Fruit fly (Drosophila melanogaster): ENCODE data around the gene CG14073.

CG14073 gene

DNA sequence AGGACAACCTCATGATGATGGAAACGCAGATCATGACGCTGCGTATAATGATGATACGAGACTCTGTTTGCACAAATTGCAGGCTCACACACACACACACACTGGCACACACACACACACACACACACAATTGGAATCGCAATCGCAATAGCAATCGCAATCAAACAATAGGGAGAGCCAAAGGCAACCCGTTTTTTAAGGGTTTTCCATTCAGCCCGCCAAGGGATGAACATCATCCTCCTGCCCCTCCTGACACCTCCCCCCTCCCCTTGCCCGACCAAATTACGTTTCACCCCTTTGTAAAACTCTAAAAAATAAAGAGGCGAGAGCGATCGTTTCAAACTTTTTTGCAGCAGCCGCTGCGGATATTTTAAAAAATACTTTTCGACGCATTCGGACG is 31.7 kb upstream of the CG14073 start:
- TF ChIP-seq Dfd (GFP tag; optimal IDR thresholded peaks at IDR 0.05) (peak; percentile 56), Hr83 (GFP tag; optimal IDR thresholded peaks at IDR 0.05; ENCODE audit: poor library complexity, severe bottlenecking) (no peak)

DNA sequence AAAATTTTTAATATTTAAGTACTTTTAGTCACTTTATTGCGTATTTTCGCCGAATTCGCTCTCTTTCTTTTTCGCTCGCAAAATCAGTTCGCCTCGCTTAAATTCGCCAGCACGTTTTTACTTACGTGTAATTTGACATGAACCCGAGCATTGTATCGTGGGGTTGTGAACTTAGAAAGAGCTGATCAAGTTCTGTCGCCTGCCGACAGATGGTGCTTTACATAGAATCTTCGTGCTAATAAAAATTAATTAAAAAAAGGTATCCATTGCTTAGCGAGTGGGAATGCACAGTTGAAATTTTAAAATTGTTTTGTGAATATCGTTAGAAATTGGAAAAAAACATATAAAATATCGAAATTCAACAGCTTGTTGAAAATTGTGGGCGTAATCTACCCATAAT is 28.0 kb upstream of the CG14073 start:
- TF ChIP-seq Sp1 (GFP tag; optimal IDR thresholded peaks at IDR 0.05) = no peak
- TF ChIP-seq fru (GFP tag; optimal IDR thresholded peaks at IDR 0.05) = peak; percentile 52
- peak; percentile 45 for TF ChIP-seq h (GFP tag; optimal IDR thresholded peaks at IDR 0.05)
- no peak for TF ChIP-seq Vsx2 (GFP tag; optimal IDR thresholded peaks at IDR 0.05; ENCODE audit: partially characterized antibody)
- TF ChIP-seq sv (GFP tag; optimal IDR thresholded peaks at IDR 0.05) = peak; percentile 44
- no peak for TF ChIP-seq CG32264 (GFP tag; optimal IDR thresholded peaks at IDR 0.05)
- TF ChIP-seq CrebA (GFP tag; optimal IDR thresholded peaks at IDR 0.05; ENCODE audit: borderline replicate concordance) = peak; percentile 38
- TF ChIP-seq Dfd (GFP tag; optimal IDR thresholded peaks at IDR 0.05) = no peak
- peak; percentile 41 for TF ChIP-seq Hnf4 (GFP tag; optimal IDR thresholded peaks at IDR 0.05)
- peak; percentile 18 for TF ChIP-seq ey (GFP tag; optimal IDR thresholded peaks at IDR 0.05)
- TF ChIP-seq psq (GFP tag; optimal IDR thresholded peaks at IDR 0.05) = no peak
- peak; percentile 64 for TF ChIP-seq Myc (optimal IDR thresholded peaks at IDR 0.05)
- peak in 1 of 2 experiments; percentile 33 for TF ChIP-seq foxo (GFP tag; optimal IDR thresholded peaks at IDR 0.05)

DNA sequence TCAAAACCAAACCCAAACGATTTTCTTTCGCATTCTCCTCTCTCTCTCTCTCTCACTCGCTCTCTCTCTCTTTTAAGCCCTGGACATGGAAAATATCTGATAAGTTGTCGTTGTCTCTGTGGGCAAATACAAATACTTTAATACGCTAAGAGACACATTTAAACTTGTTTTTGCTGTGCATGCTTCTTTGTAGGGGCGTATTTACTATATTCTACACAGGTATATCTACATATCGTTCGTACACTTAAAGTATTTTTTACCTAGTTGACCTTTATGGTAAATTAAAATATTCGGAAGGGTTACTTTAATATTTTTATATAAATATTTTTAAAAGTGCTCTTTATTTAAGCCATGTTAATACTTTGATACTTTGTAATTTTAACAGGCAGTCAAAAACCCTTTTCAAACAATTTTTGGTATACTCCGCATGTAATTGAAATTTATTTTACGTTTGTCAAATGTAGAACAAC is 25.8 kb upstream of the CG14073 start:
- TF ChIP-seq woc (GFP tag; optimal IDR thresholded peaks at IDR 0.05) = peak; percentile 2
- TF ChIP-seq Dif (GFP tag; optimal IDR thresholded peaks at IDR 0.05; ENCODE audit: partially characterized antibody) = peak; percentile 70
- TF ChIP-seq dl (GFP tag; optimal IDR thresholded peaks at IDR 0.05; ENCODE audit: insufficient read depth in 1 of 2, partially characterized antibody in 2 of 2) = peak in 1 of 2 experiments; percentile 55
- TF ChIP-seq Rel (GFP tag; optimal IDR thresholded peaks at IDR 0.05) = no peak
- TF ChIP-seq Rel (tag; optimal IDR thresholded peaks at IDR 0.05) = no peak
- TF ChIP-seq fru (GFP tag; optimal IDR thresholded peaks at IDR 0.05) = peak; percentile 96

DNA sequence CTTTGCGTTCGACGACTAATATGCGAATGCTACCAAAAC is 25.6 kb upstream of the CG14073 start, which contains the start of gene Indy:
Indy (minus strand) TSS at position 35 of the 39 bp plus-strand sequence.
- TF ChIP-seq Rel (GFP tag; optimal IDR thresholded peaks at IDR 0.05) = no peak
- no peak for TF ChIP-seq Rel (tag; optimal IDR thresholded peaks at IDR 0.05)
- no peak for TF ChIP-seq woc (GFP tag; optimal IDR thresholded peaks at IDR 0.05)
- no peak for TF ChIP-seq GATAd (GFP tag; optimal IDR thresholded peaks at IDR 0.05)
- TF ChIP-seq dmrt93B (GFP tag; optimal IDR thresholded peaks at IDR 0.05) = no peak
- no peak for TF ChIP-seq sv (GFP tag; optimal IDR thresholded peaks at IDR 0.05)
- no peak for TF ChIP-seq Hr83 (GFP tag; optimal IDR thresholded peaks at IDR 0.05; ENCODE audit: poor library complexity, severe bottlenecking)
- TF ChIP-seq usp (GFP tag; optimal IDR thresholded peaks at IDR 0.05) = no peak
- no peak for TF ChIP-seq brk (GFP tag; optimal IDR thresholded peaks at IDR 0.05)
- TF ChIP-seq ey (GFP tag; optimal IDR thresholded peaks at IDR 0.05) = no peak
- TF ChIP-seq dl (GFP tag; optimal IDR thresholded peaks at IDR 0.05; ENCODE audit: insufficient read depth in 1 of 2, partially characterized antibody in 2 of 2) = no peak
- no peak for TF ChIP-seq N (GFP tag; optimal IDR thresholded peaks at IDR 0.05)
- TF ChIP-seq fru (GFP tag; optimal IDR thresholded peaks at IDR 0.05) = no peak
- no peak for TF ChIP-seq dsf (GFP tag; optimal IDR thresholded peaks at IDR 0.05; ENCODE audit: borderline replicate concordance)
- TF ChIP-seq CG9705 (GFP tag; optimal IDR thresholded peaks at IDR 0.05) = no peak
- no peak for TF ChIP-seq Dfd (GFP tag; optimal IDR thresholded peaks at IDR 0.05)
- TF ChIP-seq Abd-B (GFP tag; optimal IDR thresholded peaks at IDR 0.05) = no peak
- no peak for TF ChIP-seq Jra (GFP tag; optimal IDR thresholded peaks at IDR 0.05)

DNA sequence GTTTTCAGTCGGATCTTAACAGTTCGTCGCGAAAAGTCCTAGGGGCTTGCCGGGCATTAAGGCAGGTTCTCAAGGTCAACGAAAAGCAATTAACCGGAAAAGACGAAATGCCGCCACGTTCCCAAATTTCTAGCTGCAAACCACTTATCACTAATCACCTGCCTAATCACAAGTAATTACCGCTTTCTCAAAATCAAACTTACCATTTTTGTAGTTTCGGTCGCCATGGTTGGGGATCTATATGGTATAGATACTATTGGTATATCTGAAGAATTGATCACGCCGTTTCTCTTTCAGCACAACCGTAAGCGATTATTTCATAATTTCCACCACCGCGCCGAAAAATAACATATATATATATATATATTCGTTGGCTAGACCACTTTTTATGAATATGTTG is 25.4 kb upstream of the CG14073 start:
- TF ChIP-seq Mio (GFP tag; optimal IDR thresholded peaks at IDR 0.05) (no peak), pan (optimal IDR thresholded peaks at IDR 0.05) (peak; percentile 8)

DNA sequence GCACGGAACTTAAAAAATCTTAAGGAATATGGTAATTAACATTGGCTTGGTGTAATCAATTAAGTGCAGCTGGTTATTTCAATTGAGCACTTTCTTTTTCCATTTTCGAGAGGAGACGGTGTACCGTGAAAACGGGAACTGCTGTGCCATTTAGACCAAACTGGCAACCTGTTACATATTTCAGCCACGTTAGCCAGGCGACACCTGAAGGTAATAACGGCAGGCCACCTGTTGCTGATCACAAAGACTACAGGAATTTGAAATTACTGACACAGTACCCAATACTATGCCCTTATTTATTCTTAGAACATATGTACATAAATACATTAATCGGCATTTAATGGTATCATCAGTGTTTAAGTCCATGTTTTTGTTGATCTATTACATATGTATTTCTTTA is 21.8 kb upstream of the CG14073 start:
- TF ChIP-seq Dif (GFP tag; optimal IDR thresholded peaks at IDR 0.05; ENCODE audit: partially characterized antibody) (no peak), HLH106 (tag; optimal IDR thresholded peaks at IDR 0.05) (no peak), foxo (GFP tag; optimal IDR thresholded peaks at IDR 0.05) (no peak), Hr78 (GFP tag; optimal IDR thresholded peaks at IDR 0.05) (no peak), lola (GFP tag; optimal IDR thresholded peaks at IDR 0.05) (no peak), CG32264 (GFP tag; optimal IDR thresholded peaks at IDR 0.05) (no peak), sage (GFP tag; optimal IDR thresholded peaks at IDR 0.05) (no peak), Jra (GFP tag; optimal IDR thresholded peaks at IDR 0.05) (no peak), h (GFP tag; optimal IDR thresholded peaks at IDR 0.05) (no peak), br (GFP tag; optimal IDR thresholded peaks at IDR 0.05) (no peak), tai (GFP tag; optimal IDR thresholded peaks at IDR 0.05) (no peak)
